Worm (Caenorhabditis elegans): ENCODE results near the gene C09E9.1.

The C09E9.1 gene

ce11 chrIV:1277067-1277466, 2.4 kb downstream of the C09E9.1 start:
- no peak for TF ChIP-seq ceh-30 (tag; optimal IDR thresholded peaks at IDR 0.05)

DNA sequence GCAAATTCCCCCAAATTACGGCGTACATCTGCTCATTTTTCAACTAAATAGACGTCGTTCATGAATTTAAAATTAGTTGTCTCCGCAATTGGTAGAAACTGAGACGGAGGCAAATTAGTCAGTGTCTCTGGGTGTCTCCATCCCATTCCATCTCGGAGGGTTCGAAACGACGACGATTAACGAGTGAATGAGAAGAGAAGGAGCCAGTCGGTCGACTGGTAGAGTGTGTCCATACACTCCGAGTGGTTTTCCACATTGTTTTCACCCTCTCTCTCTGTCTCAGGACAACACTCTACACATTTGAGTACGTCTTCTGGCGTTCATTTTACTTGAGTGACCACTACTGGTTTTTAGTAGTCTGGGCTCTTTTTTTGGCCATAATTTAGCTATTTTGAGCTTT, 4.3 kb downstream of the C09E9.1 start:
- TF ChIP-seq lin-11 (tag; optimal IDR thresholded peaks at IDR 0.05) (no peak), unc-42 (tag; optimal IDR thresholded peaks at IDR 0.05) (no peak), ceh-24 (tag; optimal IDR thresholded peaks at IDR 0.05) (no peak), eyg-1 (tag; optimal IDR thresholded peaks at IDR 0.05) (no peak), ceh-14 (tag; optimal IDR thresholded peaks at IDR 0.05) (peak; percentile 17)

- no peak for TF ChIP-seq tbx-2 (tag; optimal IDR thresholded peaks at IDR 0.05)
- TF ChIP-seq hlh-30 (tag; optimal IDR thresholded peaks at IDR 0.05; ENCODE audit: insufficient read depth), result no peak
- no peak for TF ChIP-seq sdc-2 (tag; optimal IDR thresholded peaks at IDR 0.05)
- no peak for TF ChIP-seq tbx-7 (tag; optimal IDR thresholded peaks at IDR 0.05)
- no peak for TF ChIP-seq K02D7.2 (tag; optimal IDR thresholded peaks at IDR 0.05)
- no peak for TF ChIP-seq hlh-13 (GFP tag; optimal IDR thresholded peaks at IDR 0.05)
- TF ChIP-seq Y22D7AL.16 (tag; optimal IDR thresholded peaks at IDR 0.05), result no peak
- TF ChIP-seq nhr-232 (tag; optimal IDR thresholded peaks at IDR 0.05), result no peak
- no peak for TF ChIP-seq zip-5 (tag; optimal IDR thresholded peaks at IDR 0.05)
- no peak for TF ChIP-seq ceh-9 (tag; optimal IDR thresholded peaks at IDR 0.05)
- TF ChIP-seq lin-11 (tag; optimal IDR thresholded peaks at IDR 0.05), result no peak
- no peak for TF ChIP-seq ref-2 (tag; optimal IDR thresholded peaks at IDR 0.05)
- no peak for TF ChIP-seq ets-4 (tag; optimal IDR thresholded peaks at IDR 0.05)
- no peak for TF ChIP-seq fkh-6 (tag; optimal IDR thresholded peaks at IDR 0.05)
- TF ChIP-seq pha-2 (tag; optimal IDR thresholded peaks at IDR 0.05), result no peak
Observed at ce11 chrIV:1284877-1285276, 10.2 kb downstream of the C09E9.1 start.

- TF ChIP-seq ceh-9 (tag; optimal IDR thresholded peaks at IDR 0.05) (no peak), fkh-10 (GFP tag; optimal IDR thresholded peaks at IDR 0.05) (no peak), ref-2 (tag; optimal IDR thresholded peaks at IDR 0.05) (no peak), ceh-48 (tag; optimal IDR thresholded peaks at IDR 0.05) (no peak), ceh-18 (tag; optimal IDR thresholded peaks at IDR 0.05) (no peak), nfya-1 (tag; optimal IDR thresholded peaks at IDR 0.05) (no peak), madf-2 (tag; optimal IDR thresholded peaks at IDR 0.05) (no peak), sox-4 (tag; optimal IDR thresholded peaks at IDR 0.05) (no peak), hlh-15 (tag; optimal IDR thresholded peaks at IDR 0.05) (no peak), unc-3 (GFP tag; conservative IDR thresholded peaks at IDR 0.05) (no peak), unc-3 (tag; optimal IDR thresholded peaks at IDR 0.05) (no peak)
Observed at ce11 chrIV:1286549-1286948, 11.9 kb downstream of the C09E9.1 start.

ce11 chrIV:1289327-1289726, 14.7 kb downstream of the C09E9.1 start, which contains the start of gene plst-1:
Gene plst-1, plus strand, starts transcription at chrIV:1289627.
- TF ChIP-seq sox-2 (GFP tag; IDR thresholded peaks at IDR 0.05), result no peak
- no peak for TF ChIP-seq ceh-9 (tag; optimal IDR thresholded peaks at IDR 0.05)
- TF ChIP-seq npax-4 (tag; optimal IDR thresholded peaks at IDR 0.05), result no peak
- TF ChIP-seq ceh-22 (tag; optimal IDR thresholded peaks at IDR 0.05), result no peak
- TF ChIP-seq unc-86 (tag; optimal IDR thresholded peaks at IDR 0.05), result no peak
- no peak for TF ChIP-seq pha-4 (tag; optimal IDR thresholded peaks at IDR 0.05)
- TF ChIP-seq nhr-232 (tag; optimal IDR thresholded peaks at IDR 0.05), result no peak
- TF ChIP-seq ceh-34 (tag; optimal IDR thresholded peaks at IDR 0.05), result no peak
- TF ChIP-seq mec-3 (tag; optimal IDR thresholded peaks at IDR 0.05; ENCODE audit: borderline replicate concordance), result no peak
- TF ChIP-seq F13H6.1 (tag; optimal IDR thresholded peaks at IDR 0.05), result no peak
- TF ChIP-seq sox-4 (tag; optimal IDR thresholded peaks at IDR 0.05), result no peak
- no peak for TF ChIP-seq hlh-6 (tag; optimal IDR thresholded peaks at IDR 0.05)
- TF ChIP-seq unc-42 (tag; optimal IDR thresholded peaks at IDR 0.05), result no peak
- no peak for TF ChIP-seq hlh-15 (tag; optimal IDR thresholded peaks at IDR 0.05)
- no peak for TF ChIP-seq ceh-2 (tag; optimal IDR thresholded peaks at IDR 0.05)
- TF ChIP-seq hlh-8 (tag; optimal IDR thresholded peaks at IDR 0.05), result no peak
